Fruit fly (Drosophila melanogaster) whole organism, embryonic: ENCODE results near the gene stwl.

ENCODE experiments used
- Asciz ChIP-seq: fragments of 200-800 bp; sonication (Bioruptor generic); optimal IDR thresholded peaks from 2 replicates; lab custom pipeline; 2017; ENCODE audit warnings: missing biosample characterization, mild to moderate bottlenecking, missing genetic modification characterization, missing genetic modification reagents
- BtbVII ChIP-seq: fragments of 200-800 bp; sonication (Bioruptor generic); optimal IDR thresholded peaks from 3 replicates; lab custom pipeline; 2017; ENCODE audit warnings: missing biosample characterization, mild to moderate bottlenecking, missing genetic modification characterization
- CG10543 ChIP-seq: fragments of 200-800 bp; sonication (Bioruptor generic); optimal IDR thresholded peaks from 3 replicates; lab custom pipeline; 2017; ENCODE audit warnings: missing biosample characterization, mild to moderate bottlenecking, missing genetic modification characterization, moderate library complexity
- CG10565 ChIP-seq: fragments of 200-800 bp; sonication (Bioruptor generic); optimal IDR thresholded peaks from 3 replicates; lab custom pipeline; 2016; ENCODE audit warnings: missing biosample characterization, mild to moderate bottlenecking, missing genetic modification characterization
- CG11247 ChIP-seq: fragments of 200-800 bp; sonication (Bioruptor generic); IDR thresholded peaks from 2 replicates; pipeline ENCODE4 v1.3.6; 2022; ENCODE audit warnings: missing biosample characterization, missing genetic modification characterization
- CG12236 ChIP-seq: fragments of 200-800 bp; sonication (Bioruptor generic); optimal IDR thresholded peaks from 2 replicates; lab custom pipeline; 2016; ENCODE audit warnings: missing biosample characterization, missing genetic modification characterization
- CG13424 ChIP-seq: fragments of 200-800 bp; sonication (Bioruptor generic); optimal IDR thresholded peaks from 2 replicates; lab custom pipeline; 2019; ENCODE audit warnings: missing biosample characterization, mild to moderate bottlenecking, missing genetic modification characterization, moderate library complexity
- CG18262 ChIP-seq: fragments of 200-800 bp; optimal IDR thresholded peaks from 3 replicates; lab custom pipeline; 2019; ENCODE audit warnings: missing biosample characterization, mild to moderate bottlenecking, missing genetic modification characterization, moderate library complexity
- CG18764 ChIP-seq: fragments of 200-800 bp; sonication (Bioruptor generic); optimal IDR thresholded peaks from 3 replicates; lab custom pipeline; 2016; ENCODE audit warnings: missing biosample characterization, missing genetic modification characterization
- CG30403 ChIP-seq: fragments of 200-800 bp; sonication (Bioruptor generic); optimal IDR thresholded peaks from 3 replicates; lab custom pipeline; 2016; ENCODE audit warnings: missing biosample characterization, missing genetic modification characterization
- CG32767 ChIP-seq: fragments of 200-800 bp; sonication (Bioruptor generic); IDR thresholded peaks from 2 replicates; pipeline ENCODE4 v1.3.6; 2022; ENCODE audit warnings: missing biosample characterization, missing genetic modification characterization
- CG3407 ChIP-seq: fragments of 200-800 bp; sonication (Bioruptor generic); optimal IDR thresholded peaks from 2 replicates; lab custom pipeline; 2018; ENCODE audit warnings: missing biosample characterization, mild to moderate bottlenecking, missing genetic modification characterization
- CG4424 ChIP-seq: fragments of 200-800 bp; sonication (Bioruptor generic); optimal IDR thresholded peaks from 3 replicates; lab custom pipeline; 2016; ENCODE audit warnings: missing biosample characterization, missing genetic modification characterization
- CG4730 ChIP-seq: fragments of 200-800 bp; sonication (Bioruptor generic); IDR thresholded peaks from 2 replicates; pipeline ENCODE4 v1.3.6; 2022; ENCODE audit warnings: missing biosample characterization, missing genetic modification characterization
- CG4820 ChIP-seq: fragments of 200-800 bp; sonication (Bioruptor generic); optimal IDR thresholded peaks from 3 replicates; lab custom pipeline; 2016; ENCODE audit warnings: missing biosample characterization, missing genetic modification characterization
- CG6272 ChIP-seq: fragments of 200-800 bp; sonication (Bioruptor generic); IDR thresholded peaks from 2 replicates; pipeline ENCODE4 v1.3.6; 2022; ENCODE audit warnings: missing biosample characterization, missing genetic modification characterization
- CG6654 ChIP-seq: fragments of 200-800 bp; sonication (Bioruptor generic); optimal IDR thresholded peaks from 2 replicates; lab custom pipeline; 2017; ENCODE audit warnings: missing biosample characterization, mild to moderate bottlenecking, missing genetic modification characterization
- CG6791 ChIP-seq: fragments of 200-800 bp; sonication (Bioruptor generic); IDR thresholded peaks from 3 replicates; pipeline ENCODE4 v1.3.6; 2022; ENCODE audit warnings: missing biosample characterization, missing genetic modification characterization; ENCODE audit not compliant: partially characterized antibody
- CG7357 ChIP-seq: fragments of 200-800 bp; sonication (Bioruptor generic); IDR thresholded peaks from 3 replicates; pipeline ENCODE4 v1.3.6; 2022; ENCODE audit warnings: missing biosample characterization, missing genetic modification characterization
- CG7987 ChIP-seq: fragments of 200-800 bp; sonication (Bioruptor generic); optimal IDR thresholded peaks from 2 replicates; lab custom pipeline; 2018; ENCODE audit warnings: missing biosample characterization, mild to moderate bottlenecking, missing genetic modification characterization, moderate library complexity
- CG8478 ChIP-seq: fragments of >200 bp; optimal IDR thresholded peaks from 2 replicates; lab custom pipeline; 2018
- CG8924 ChIP-seq: fragments of 200-800 bp; optimal IDR thresholded peaks from 3 replicates; lab custom pipeline; 2019; ENCODE audit warnings: missing biosample characterization, mild to moderate bottlenecking, missing genetic modification characterization, moderate library complexity
- CG9215 ChIP-seq: fragments of 200-800 bp; sonication (Bioruptor generic); IDR thresholded peaks from 2 replicates; pipeline ENCODE4 v1.3.6; 2022; ENCODE audit warnings: missing biosample characterization, missing genetic modification characterization
- CHES-1-like ChIP-seq: fragments of 200-800 bp; sonication (Bioruptor generic); optimal IDR thresholded peaks from 2 replicates; lab custom pipeline; 2016; ENCODE audit warnings: missing biosample characterization, missing genetic modification characterization
- CrebB ChIP-seq: fragments of 200-800 bp; sonication (Bioruptor generic); optimal IDR thresholded peaks from 3 replicates; lab custom pipeline; 2018; ENCODE audit warnings: missing biosample characterization, mild to moderate bottlenecking, missing genetic modification characterization
- Dbx ChIP-seq: fragments of 200-800 bp; sonication (Bioruptor generic); IDR thresholded peaks from 3 replicates; pipeline ENCODE4 v1.3.6; 2022; ENCODE audit warnings: missing biosample characterization, missing genetic modification characterization
- Elba2 ChIP-seq: fragments of 200-800 bp; sonication (Bioruptor generic); optimal IDR thresholded peaks from 3 replicates; lab custom pipeline; 2016; ENCODE audit warnings: missing biosample characterization, missing genetic modification characterization
- NC2α ChIP-seq: fragments of 200-800 bp; sonication (Bioruptor generic); optimal IDR thresholded peaks from 2 replicates; lab custom pipeline; 2016; ENCODE audit warnings: missing biosample characterization, missing genetic modification characterization
- Neu2 ChIP-seq: fragments of 200-800 bp; sonication (Bioruptor generic); optimal IDR thresholded peaks from 3 replicates; lab custom pipeline; 2016; ENCODE audit warnings: missing biosample characterization, missing genetic modification characterization, borderline replicate concordance
- Oaz ChIP-seq: fragments of 200-800 bp; sonication (Bioruptor generic); IDR thresholded peaks from 2 replicates; pipeline ENCODE4 v1.3.6; 2022; ENCODE audit warnings: missing biosample characterization, missing genetic modification characterization
- Ptx1 ChIP-seq: fragments of 200-800 bp; sonication (Bioruptor generic); IDR thresholded peaks from 2 replicates; pipeline ENCODE4 v1.3.6; 2022; ENCODE audit warnings: missing biosample characterization, missing genetic modification characterization
- Sox102F ChIP-seq: fragments of 200-800 bp; sonication (Bioruptor generic); optimal IDR thresholded peaks from 2 replicates; lab custom pipeline; 2018; ENCODE audit warnings: missing biosample characterization, mild to moderate bottlenecking, missing genetic modification characterization, moderate library complexity
- Taf1 ChIP-seq: fragments of 200-800 bp; sonication (Bioruptor generic); IDR thresholded peaks from 2 replicates; pipeline ENCODE4 v1.3.6; 2022; ENCODE audit warnings: missing biosample characterization, missing genetic modification characterization
- bab2 ChIP-seq: fragments of 200-800 bp; sonication (Bioruptor generic); optimal IDR thresholded peaks from 2 replicates; lab custom pipeline; 2016; ENCODE audit warnings: missing biosample characterization, missing genetic modification characterization
- cato ChIP-seq: fragments of 200-800 bp; sonication (Bioruptor generic); optimal IDR thresholded peaks from 2 replicates; lab custom pipeline; 2016; ENCODE audit warnings: missing biosample characterization, missing genetic modification characterization, borderline replicate concordance
- danr ChIP-seq: fragments of 200-800 bp; sonication (Bioruptor generic); IDR thresholded peaks from 2 replicates; pipeline ENCODE4 v1.3.6; 2022; ENCODE audit warnings: missing biosample characterization, missing genetic modification characterization
- dm ChIP-seq: fragments of 200-800 bp; sonication (Bioruptor generic); optimal IDR thresholded peaks from 3 replicates; lab custom pipeline; 2016; ENCODE audit warnings: missing biosample characterization, missing genetic modification characterization
- emc ChIP-seq: fragments of 200-800 bp; sonication (Bioruptor generic); optimal IDR thresholded peaks from 2 replicates; lab custom pipeline; 2016; ENCODE audit warnings: missing biosample characterization, missing genetic modification characterization
- fd64A ChIP-seq: fragments of 200-800 bp; sonication (Bioruptor generic); optimal IDR thresholded peaks from 3 replicates; lab custom pipeline; 2018; ENCODE audit warnings: missing biosample characterization, mild to moderate bottlenecking, missing genetic modification characterization
- fru ChIP-seq: fragments of >200 bp; optimal IDR thresholded peaks from 2 replicates; lab custom pipeline; 2017
- gem ChIP-seq: fragments of 200-800 bp; sonication (Bioruptor generic); optimal IDR thresholded peaks from 2 replicates; lab custom pipeline; 2019; ENCODE audit warnings: missing biosample characterization, mild to moderate bottlenecking, missing genetic modification characterization, moderate library complexity
- gfzf ChIP-seq: fragments of 200-800 bp; sonication (Bioruptor generic); optimal IDR thresholded peaks from 2 replicates; lab custom pipeline; 2016; ENCODE audit warnings: missing biosample characterization, mild to moderate bottlenecking, missing genetic modification characterization, moderate library complexity
- lilli ChIP-seq: fragments of 200-800 bp; sonication (Bioruptor generic); optimal IDR thresholded peaks from 3 replicates; lab custom pipeline; 2016; ENCODE audit warnings: missing biosample characterization, missing genetic modification characterization
- nom ChIP-seq: fragments of 200-800 bp; sonication (Bioruptor generic); optimal IDR thresholded peaks from 2 replicates; lab custom pipeline; 2017; ENCODE audit warnings: missing biosample characterization, missing genetic modification characterization, mild to moderate bottlenecking, moderate library complexity, missing genetic modification reagents
- otp ChIP-seq: fragments of 200-800 bp; sonication (Bioruptor generic); IDR thresholded peaks from 3 replicates; pipeline ENCODE4, ENCODE4 v1.3.6; 2022; ENCODE audit warnings: missing biosample characterization, missing genetic modification characterization
- pita ChIP-seq: fragments of 200-800 bp; sonication (Bioruptor generic); optimal IDR thresholded peaks from 2 replicates; lab custom pipeline; 2017; ENCODE audit warnings: missing biosample characterization, mild to moderate bottlenecking, missing genetic modification characterization
- row ChIP-seq: fragments of 200-800 bp; sonication (Bioruptor generic); IDR thresholded peaks from 3 replicates; pipeline ENCODE4 v1.3.6; 2022; ENCODE audit warnings: missing biosample characterization, missing genetic modification characterization
- seq ChIP-seq: fragments of 200-800 bp; sonication (Bioruptor generic); IDR thresholded peaks from 2 replicates; pipeline ENCODE4 v1.3.6; 2022; ENCODE audit warnings: missing biosample characterization, missing genetic modification characterization
- ssp ChIP-seq: fragments of 200-800 bp; sonication (Bioruptor generic); IDR thresholded peaks from 2 replicates; pipeline ENCODE4 v1.3.6; 2022; ENCODE audit warnings: missing biosample characterization, missing genetic modification characterization
- tgo ChIP-seq: fragments of 200-800 bp; sonication (Bioruptor generic); IDR thresholded peaks from 3 replicates; pipeline ENCODE4 v1.3.6; 2022; ENCODE audit warnings: missing biosample characterization, missing genetic modification characterization
- unpg ChIP-seq: fragments of 200-800 bp; sonication (Bioruptor generic); optimal IDR thresholded peaks from 3 replicates; lab custom pipeline; 2018; ENCODE audit warnings: missing biosample characterization, mild to moderate bottlenecking, missing genetic modification characterization, moderate library complexity

Gene stwl

dm6 chr3L:14363103-14363751 lies 46.5 kb downstream of the stwl start (continued):
- no peak for TF ChIP-seq Taf1 (GFP tag; lab: Robert Waterston, UW)
- TF ChIP-seq row (GFP tag; lab: Robert Waterston, UW) = peak; percentile 46; the same call in 2 of the 3 replicates
- no peak for TF ChIP-seq CG6654 (GFP tag; lab: Kevin White, UChicago)
- 0 out of 2 replicates have a peak, but pooled peaks have one; percentile 7 for TF ChIP-seq danr (GFP tag; lab: Robert Waterston, UW)
- TF ChIP-seq CG4730 (GFP tag; lab: Robert Waterston, UW) = no peak; the same call in 1 of the 2 replicates
- peak; percentile 80 for TF ChIP-seq gem (tag; lab: Kevin White, UChicago)
- no peak for TF ChIP-seq Oaz (GFP tag; lab: Robert Waterston, UW)
- TF ChIP-seq CHES-1-like (GFP tag; lab: Kevin White, UChicago) = no peak
- TF ChIP-seq fd64A (GFP tag; lab: Kevin White, UChicago) = no peak
- TF ChIP-seq seq (GFP tag; lab: Robert Waterston, UW) = peak; percentile 18; the same call in 1 of the 2 replicates
- peak; percentile 70 for TF ChIP-seq CG18262
- peak; percentile 82 for TF ChIP-seq Sox102F (GFP tag; lab: Kevin White, UChicago)
- no peak for TF ChIP-seq cato (GFP tag; lab: Kevin White, UChicago)
- TF ChIP-seq CG18764 (GFP tag; lab: Kevin White, UChicago) = no peak
- no peak for TF ChIP-seq gfzf (GFP tag; lab: Kevin White, UChicago)
- no peak for TF ChIP-seq Elba2 (GFP tag; lab: Kevin White, UChicago)
- TF ChIP-seq CG10543 (GFP tag; lab: Kevin White, UChicago) = no peak
- TF ChIP-seq CG7357 (GFP tag; lab: Robert Waterston, UW) = no peak
- TF ChIP-seq BtbVII (GFP tag; lab: Kevin White, UChicago) = no peak
- peak; percentile 25 for TF ChIP-seq CG4820 (GFP tag; lab: Kevin White, UChicago)
- TF ChIP-seq CG11247 (GFP tag; lab: Robert Waterston, UW) = no peak
- TF ChIP-seq Ptx1 (GFP tag; lab: Robert Waterston, UW) = peak; percentile 53
- peak; percentile 54 for TF ChIP-seq unpg
- TF ChIP-seq CG12236 (GFP tag; lab: Kevin White, UChicago) = no peak
- TF ChIP-seq CG6791 (GFP tag; lab: Robert Waterston, UW) = 0 out of 3 replicates have a peak, but pooled peaks have one; percentile 16
- no peak for TF ChIP-seq bab2 (GFP tag; lab: Kevin White, UChicago)
- TF ChIP-seq CG3407 = no peak
- TF ChIP-seq Neu2 (GFP tag; lab: Kevin White, UChicago) = no peak
- TF ChIP-seq tgo = peak; percentile 44; the same call in 1 of the 3 replicates
- TF ChIP-seq CG8924 (tag; lab: Kevin White, UChicago) = peak; percentile 57
- peak; percentile 55 for TF ChIP-seq CG13424
- TF ChIP-seq CG32767 (GFP tag; lab: Robert Waterston, UW) = peak; percentile 23; the same call in 1 of the 2 replicates
- no peak for TF ChIP-seq CG7987 (GFP tag; lab: Kevin White, UChicago)
- TF ChIP-seq fru (lab: Kevin White, UChicago) = no peak
- no peak for TF ChIP-seq dm
- TF ChIP-seq CG10565 (GFP tag; lab: Kevin White, UChicago) = no peak
- TF ChIP-seq emc (GFP tag; lab: Kevin White, UChicago) = no peak
- TF ChIP-seq CG4424 (GFP tag; lab: Kevin White, UChicago) = peak; percentile 34
- TF ChIP-seq pita (GFP tag; lab: Kevin White, UChicago) = no peak
- TF ChIP-seq CG8478 (lab: Kevin White, UChicago) = no peak
- TF ChIP-seq Asciz (GFP tag; lab: Kevin White, UChicago) = peak; percentile 54
- TF ChIP-seq CrebB (tag; lab: Kevin White, UChicago) = no peak
- TF ChIP-seq Dbx (GFP tag; lab: Robert Waterston, UW) = no peak
- TF ChIP-seq nom = no peak
- TF ChIP-seq CG9215 (GFP tag; lab: Robert Waterston, UW) = no peak
- no peak for TF ChIP-seq NC2α (GFP tag; lab: Kevin White, UChicago)
- TF ChIP-seq CG30403 (GFP tag; lab: Kevin White, UChicago) = peak; percentile 52
- TF ChIP-seq otp (GFP tag; lab: Robert Waterston, UW) = no peak
- no peak for TF ChIP-seq CG6272 (GFP tag; lab: Robert Waterston, UW)
- TF ChIP-seq lilli = peak; percentile 6
- no peak for TF ChIP-seq ssp (GFP tag; lab: Robert Waterston, UW)
